Worm (Caenorhabditis elegans) whole organism, midembryonic: ENCODE measurements around the gene copg-1.

Source experiments
- T22C8.4 ChIP-seq: fragments of 200-800 bp; sonication (Bioruptor generic); IDR thresholded peaks from 2 replicates; pipeline ENCODE4 v1.3.6; 2022; ENCODE audit warnings: missing genetic modification characterization, missing compliant biosample characterization
- cog-1 ChIP-seq: sonication (generic microtip); optimal IDR thresholded peaks from 2 replicates; lab custom pipeline; 2016; ENCODE audit warnings: missing genetic modification characterization, missing compliant biosample characterization
- flt-1 ChIP-seq: fragments of 200-800 bp; sonication (Bioruptor generic); IDR thresholded peaks from 2 replicates; pipeline ENCODE4 v1.3.6; 2022; ENCODE audit warnings: missing genetic modification characterization, missing compliant biosample characterization
- klf-2 ChIP-seq: fragments of 200-800 bp; sonication (Bioruptor generic); conservative IDR thresholded peaks from 2 replicates; pipeline ENCODE4 v1.3.6; 2022; ENCODE audit warnings: missing genetic modification reagents, missing genetic modification characterization, missing compliant biosample characterization
- med-1 ChIP-seq: sonication (generic microtip); optimal IDR thresholded peaks from 2 replicates; lab custom pipeline; 2017; ENCODE audit warnings: missing genetic modification characterization, mild to moderate bottlenecking, missing compliant biosample characterization, antibody characterized with exemption, missing genetic modification reagents; ENCODE audit not compliant: insufficient read depth
- ref-1 ChIP-seq: fragments of 200-800 bp; sonication (Bioruptor generic); conservative IDR thresholded peaks from 2 replicates; pipeline ENCODE4 v1.3.6; 2022; ENCODE audit warnings: missing genetic modification reagents, missing genetic modification characterization, missing compliant biosample characterization
- tab-1 ChIP-seq: fragments of 200-800 bp; sonication (Bioruptor generic); IDR thresholded peaks from 2 replicates; pipeline ENCODE4 v1.3.6; 2022; ENCODE audit warnings: missing genetic modification characterization, missing compliant biosample characterization
- ztf-23 ChIP-seq: fragments of 200-800 bp; sonication (Bioruptor generic); IDR thresholded peaks from 2 replicates; pipeline ENCODE4 v1.3.6; 2022; ENCODE audit warnings: missing genetic modification reagents, missing genetic modification characterization, missing compliant biosample characterization
- ztf-29 ChIP-seq: fragments of 200-800 bp; sonication (Bioruptor generic); IDR thresholded peaks from 2 replicates; pipeline ENCODE4 v1.3.6; 2022; ENCODE audit warnings: missing genetic modification reagents, missing genetic modification characterization, missing compliant biosample characterization

Gene copg-1

DNA sequence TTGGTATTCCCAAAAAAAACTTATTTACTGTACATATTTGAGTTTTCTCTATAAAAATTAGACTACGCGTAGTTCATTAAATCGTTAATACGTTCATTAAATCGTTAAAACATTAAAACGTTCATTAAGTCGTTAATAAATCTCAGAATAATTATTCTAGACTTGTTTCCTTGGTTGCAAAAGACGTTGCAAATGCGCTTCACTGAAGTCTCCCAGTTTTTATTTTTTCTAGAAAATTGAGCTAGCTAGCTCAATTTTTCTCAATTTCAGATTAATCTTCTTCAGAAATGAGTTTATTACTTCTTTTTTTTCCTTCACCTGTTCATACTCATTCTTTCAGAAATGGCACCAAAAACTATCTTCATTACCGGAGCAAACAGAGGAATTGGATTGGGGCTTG lies 6.8 kb upstream of the copg-1 start:
- no peak for TF ChIP-seq tab-1

DNA sequence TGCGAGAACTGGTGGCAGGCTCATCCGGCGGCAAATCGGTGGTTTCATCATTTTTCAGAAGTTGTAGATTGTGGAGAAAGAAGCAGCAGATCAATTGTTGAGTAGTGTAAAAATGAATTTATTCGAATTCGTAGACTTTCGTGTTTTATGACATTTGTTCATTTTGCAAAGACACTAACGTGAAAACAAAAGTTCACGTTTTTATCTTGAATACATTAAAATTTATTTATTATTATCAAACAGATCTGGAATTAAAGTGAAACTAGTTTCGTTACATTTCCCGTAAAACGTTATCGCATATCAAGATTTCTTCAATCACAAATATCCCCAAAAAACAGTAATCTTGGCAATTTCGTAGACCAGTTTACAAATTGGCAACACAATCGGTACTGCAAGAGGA lies 4.9 kb upstream of the copg-1 start, which contains the start of gene T14G10.8:
Gene T14G10.8, minus strand, starts transcription at position 101 of the 400 bp plus-strand sequence.
- TF ChIP-seq T22C8.4 (no peak), tab-1 (no peak)

DNA sequence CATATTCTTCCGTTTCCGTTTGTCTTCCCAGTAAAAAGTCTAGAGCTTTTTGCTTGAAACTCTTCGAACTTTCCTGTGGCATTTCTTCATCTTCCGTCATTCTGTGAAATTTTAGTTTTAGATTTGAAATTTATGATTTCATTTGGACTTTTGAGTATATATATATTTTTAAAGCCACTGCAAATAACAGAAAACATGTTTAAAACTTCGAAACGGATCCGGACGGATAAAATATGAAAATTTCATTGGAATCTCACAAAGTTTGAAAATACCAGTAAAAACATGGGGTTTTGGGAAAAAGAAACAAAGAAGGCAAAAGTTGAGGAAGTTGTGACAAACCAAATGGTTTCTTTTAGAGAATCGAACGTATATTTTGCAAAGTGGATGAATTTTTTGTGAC lies 2.8 kb upstream of the copg-1 start, which contains the start of gene pigs-1:
Gene pigs-1, minus strand, starts transcription at position 101 of the 400 bp plus-strand sequence.
- TF ChIP-seq cog-1 (tag; lab: Kevin White, UChicago) = no peak
- no peak for TF ChIP-seq flt-1 (GFP tag; lab: Robert Waterston, UW)
- TF ChIP-seq med-1 (GFP tag; lab: Kevin White, UChicago) = no peak
- no peak for TF ChIP-seq T22C8.4
- TF ChIP-seq ref-1 (GFP tag; lab: Robert Waterston, UW) = no peak
- TF ChIP-seq klf-2 = no peak
- no peak for TF ChIP-seq ztf-23 (GFP tag; lab: Robert Waterston, UW)
- no peak for TF ChIP-seq ztf-29
- no peak for TF ChIP-seq tab-1

DNA sequence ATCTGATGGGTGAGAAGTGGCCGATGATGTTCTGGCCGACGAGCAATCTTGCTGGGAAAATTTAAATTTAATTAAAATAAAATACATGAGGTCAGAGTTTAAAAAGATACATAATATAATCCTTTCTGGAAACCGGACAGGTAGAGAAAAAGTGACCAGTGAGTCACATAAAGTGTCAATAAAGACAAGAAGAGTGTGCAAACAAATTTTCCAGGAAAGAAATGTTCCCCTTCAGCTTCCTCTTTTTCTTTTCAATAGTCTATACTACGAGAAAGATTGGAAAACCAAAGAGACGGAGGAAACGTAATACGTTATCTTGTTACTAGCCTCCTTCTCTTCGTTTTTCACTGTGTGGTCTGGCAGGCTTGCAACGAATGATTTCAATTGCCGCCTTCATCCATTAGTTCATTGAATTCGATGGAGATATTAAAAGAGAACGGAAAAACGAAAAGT lies 1.2 kb upstream of the copg-1 start, which contains the start of gene tsp-12:
Gene tsp-12, minus strand, starts transcription at position 51 of the 453 bp plus-strand sequence.
- TF ChIP-seq klf-2 = no peak
- TF ChIP-seq ztf-29 = no peak
- TF ChIP-seq ztf-23 (GFP tag; lab: Robert Waterston, UW) = no peak
- no peak for TF ChIP-seq T22C8.4
- TF ChIP-seq flt-1 (GFP tag; lab: Robert Waterston, UW) = no peak
- TF ChIP-seq med-1 (GFP tag; lab: Kevin White, UChicago) = no peak
- TF ChIP-seq ref-1 (GFP tag; lab: Robert Waterston, UW) = no peak
- no peak for TF ChIP-seq tab-1
- no peak for TF ChIP-seq cog-1 (tag; lab: Kevin White, UChicago)

DNA sequence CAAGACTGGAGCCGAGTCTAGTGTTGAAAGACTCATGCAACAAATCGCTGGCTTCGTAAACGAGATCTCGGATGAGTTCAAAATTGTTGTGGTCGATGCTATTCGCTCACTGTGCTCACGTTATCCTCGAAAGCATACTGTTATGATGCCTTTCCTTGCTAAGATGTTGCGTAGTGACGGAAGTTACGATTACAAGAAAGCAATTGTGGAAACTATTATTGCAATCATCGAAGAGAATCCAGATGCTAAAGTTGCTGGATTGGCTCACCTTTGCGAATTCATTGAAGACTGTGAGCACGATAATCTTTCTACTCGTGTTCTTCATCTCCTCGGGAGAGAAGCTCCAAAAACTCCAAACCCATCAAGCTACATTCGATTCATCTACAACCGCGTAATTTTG lies 1.7 kb downstream of the copg-1 start:
- TF ChIP-seq cog-1 (tag; lab: Kevin White, UChicago) = no peak
- no peak for TF ChIP-seq ztf-29
- TF ChIP-seq med-1 (GFP tag; lab: Kevin White, UChicago) = no peak
- no peak for TF ChIP-seq T22C8.4
- no peak for TF ChIP-seq flt-1 (GFP tag; lab: Robert Waterston, UW)
- no peak for TF ChIP-seq tab-1
- TF ChIP-seq klf-2 = no peak
- TF ChIP-seq ref-1 (GFP tag; lab: Robert Waterston, UW) = no peak
- no peak for TF ChIP-seq ztf-23 (GFP tag; lab: Robert Waterston, UW)

DNA sequence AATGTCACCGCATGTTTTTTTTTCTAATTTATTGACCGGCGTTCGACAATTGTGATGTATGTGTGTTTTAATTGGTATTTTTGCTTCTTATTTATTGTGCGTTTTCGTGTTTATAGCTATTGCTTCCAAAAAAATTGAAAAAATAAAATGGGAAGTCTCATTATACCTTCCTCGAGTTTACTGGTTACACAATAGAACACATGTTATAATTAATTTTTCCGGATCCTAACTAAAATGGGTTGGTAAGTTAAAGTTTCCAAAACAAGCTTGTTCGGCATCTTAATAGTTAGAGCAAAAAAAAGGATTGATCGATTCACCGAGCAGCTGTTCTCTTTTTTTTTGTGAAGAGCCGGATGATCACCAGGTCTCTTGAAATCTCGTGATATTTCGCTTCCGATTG lies 3.7 kb downstream of the copg-1 start, which contains the start of gene ttr-54:
Gene ttr-54, plus strand, starts transcription at position 301 of the 400 bp plus-strand sequence.
- no peak for TF ChIP-seq ztf-23 (GFP tag; lab: Robert Waterston, UW)
- no peak for TF ChIP-seq med-1 (GFP tag; lab: Kevin White, UChicago)

DNA sequence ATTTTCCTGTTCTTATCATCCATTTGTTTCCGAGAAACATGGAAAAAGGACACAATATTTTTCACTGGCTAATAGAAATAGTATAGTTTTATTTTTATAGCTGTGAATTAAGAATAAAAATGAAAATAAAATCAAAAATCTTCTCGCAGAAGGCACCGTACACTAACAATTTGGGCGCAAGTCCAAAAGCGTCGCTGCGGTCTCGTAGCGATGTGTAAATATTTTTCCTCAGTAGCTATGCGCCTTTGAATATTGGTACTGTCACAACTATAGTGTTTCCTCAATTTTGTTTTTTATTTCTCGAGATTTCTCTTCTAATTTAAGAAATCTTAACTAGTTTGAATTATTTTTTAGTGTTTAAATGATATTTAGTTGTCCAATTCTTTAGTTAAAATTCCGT lies 5.3 kb downstream of the copg-1 start:
- TF ChIP-seq cog-1 (tag; lab: Kevin White, UChicago) (no peak), flt-1 (GFP tag; lab: Robert Waterston, UW) (no peak), ztf-29 (no peak), T22C8.4 (no peak), klf-2 (no peak), ztf-23 (GFP tag; lab: Robert Waterston, UW) (no peak), med-1 (GFP tag; lab: Kevin White, UChicago) (no peak), tab-1 (no peak)

DNA sequence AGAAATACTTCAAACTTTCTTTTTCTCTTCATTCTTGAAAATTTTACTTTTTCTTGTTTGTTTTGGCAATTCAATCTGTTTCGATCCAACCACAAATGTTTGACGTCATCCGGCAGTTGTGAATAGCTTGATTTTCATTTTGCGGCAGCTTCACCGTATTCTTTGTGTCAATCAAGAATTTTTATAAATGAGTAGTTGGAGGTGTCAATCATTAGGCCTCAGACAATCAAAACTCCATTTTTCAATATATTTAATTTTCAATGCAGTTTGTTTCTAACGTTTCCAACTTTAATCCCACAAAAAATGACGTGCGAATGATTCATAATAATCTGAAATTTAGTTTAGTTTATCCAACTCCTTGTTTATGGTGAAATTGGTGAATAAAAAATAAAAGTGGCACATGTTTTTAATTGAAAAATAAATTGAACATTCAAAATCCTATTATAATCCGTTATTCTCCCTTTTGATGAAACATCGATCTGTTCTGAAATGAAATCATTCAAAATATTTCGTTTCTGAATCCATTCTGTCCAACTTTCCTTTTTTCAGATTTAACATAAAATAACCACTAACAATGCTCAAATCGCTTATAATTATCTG lies 5.8 kb downstream of the copg-1 start, which contains the start of gene ttr-53:
Gene ttr-53, plus strand, starts transcription at position 550 of the 600 bp plus-strand sequence.
- TF ChIP-seq ref-1 (GFP tag; lab: Robert Waterston, UW) (no peak), klf-2 (no peak), flt-1 (GFP tag; lab: Robert Waterston, UW) (no peak), cog-1 (tag; lab: Kevin White, UChicago) (no peak), ztf-23 (GFP tag; lab: Robert Waterston, UW) (no peak), tab-1 (no peak), T22C8.4 (no peak), med-1 (GFP tag; lab: Kevin White, UChicago) (no peak), ztf-29 (no peak)

DNA sequence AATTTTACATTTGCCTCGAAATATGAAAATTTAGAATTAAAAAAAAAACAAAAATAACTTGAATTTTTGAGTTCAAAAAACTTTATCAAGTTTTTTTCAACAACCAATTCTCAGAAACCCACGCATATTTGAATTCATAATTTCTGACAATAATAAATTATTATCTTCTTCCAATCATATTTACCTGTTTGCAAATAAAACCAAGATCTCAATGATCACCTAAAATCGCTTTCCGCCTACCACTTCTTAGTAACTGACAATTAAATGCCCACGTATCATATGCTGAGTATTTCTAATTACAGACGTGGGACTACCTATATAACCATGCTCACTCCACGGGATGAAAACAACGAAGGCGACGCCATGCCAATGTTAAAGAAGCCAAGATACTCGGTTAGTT lies 10.0 kb downstream of the copg-1 start, which contains the start of gene pps-1:
Gene pps-1, plus strand, starts transcription at position 301 of the 400 bp plus-strand sequence.
- no peak for TF ChIP-seq ref-1 (GFP tag; lab: Robert Waterston, UW)
- no peak for TF ChIP-seq cog-1 (tag; lab: Kevin White, UChicago)
- TF ChIP-seq flt-1 (GFP tag; lab: Robert Waterston, UW) = no peak

DNA sequence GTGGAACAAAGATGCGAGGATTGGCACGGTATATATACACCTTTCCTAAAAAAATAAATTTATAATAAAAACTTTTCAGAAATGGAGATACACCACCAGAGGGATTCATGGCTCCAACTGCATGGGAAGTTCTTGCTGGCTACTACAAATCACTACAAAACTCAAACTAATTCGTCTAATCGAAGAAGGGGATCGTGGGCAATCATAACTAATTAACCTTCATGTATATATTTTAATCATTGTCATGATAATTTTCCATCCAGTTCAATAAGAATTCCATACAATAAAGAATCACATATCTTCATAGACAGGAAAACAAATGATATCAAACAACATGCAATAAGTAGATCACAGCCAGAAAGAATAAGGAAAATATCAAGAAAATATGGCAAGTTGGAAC lies 12.3 kb downstream of the copg-1 start:
- TF ChIP-seq med-1 (GFP tag; lab: Kevin White, UChicago) = no peak
- TF ChIP-seq flt-1 (GFP tag; lab: Robert Waterston, UW) = 0 out of 2 replicates have a peak, but pooled peaks have one; percentile 12

DNA sequence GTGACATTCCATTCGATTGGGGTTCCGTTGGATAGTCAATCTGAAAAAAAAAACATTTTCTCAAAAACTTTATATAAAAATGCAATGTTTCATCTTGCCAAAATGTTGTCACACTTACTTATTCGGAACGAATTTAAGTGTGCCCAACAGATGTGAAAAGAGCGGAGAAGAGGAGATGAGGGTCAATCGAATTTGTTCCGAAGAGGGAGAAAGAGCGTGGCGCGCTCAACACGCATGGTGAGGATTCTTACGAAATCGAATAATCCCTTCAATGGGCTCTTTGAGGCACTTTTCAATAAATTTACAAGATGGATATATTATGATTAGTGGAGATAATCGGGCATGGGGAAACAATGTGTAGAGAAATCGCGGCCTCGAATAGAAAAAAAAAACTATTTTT lies 19.1 kb downstream of the copg-1 start:
- TF ChIP-seq ztf-29 (no peak), cog-1 (tag; lab: Kevin White, UChicago) (no peak), T22C8.4 (no peak), flt-1 (GFP tag; lab: Robert Waterston, UW) (no peak), med-1 (GFP tag; lab: Kevin White, UChicago) (no peak), klf-2 (no peak), tab-1 (no peak), ref-1 (GFP tag; lab: Robert Waterston, UW) (no peak), ztf-23 (GFP tag; lab: Robert Waterston, UW) (no peak)
